Worm (Caenorhabditis elegans) whole organism, L3 larva: ENCODE results near the gene B0024.4.
A peak's percentile ranks its signal among the peaks of the same experiment; 100 is the strongest.

Experiments
- ZK546.5 ChIP-seq: sonication (generic microtip); optimal IDR thresholded peaks from 2 replicates; lab custom pipeline; 2017; ENCODE audit warnings: missing biosample characterization, missing genetic modification characterization
- aly-2 ChIP-seq: fragments of 150-350 bp; optimal IDR thresholded peaks from 2 replicates; lab custom pipeline; 2014; ENCODE audit warnings: missing biosample characterization, missing genetic modification characterization
- ama-1 ChIP-seq: fragments of 150-350 bp; optimal IDR thresholded peaks from 2 replicates; lab custom pipeline; 2018
- ceh-82 ChIP-seq: fragments of 150-350 bp; optimal IDR thresholded peaks from 2 replicates; lab custom pipeline; 2014; ENCODE audit warnings: missing biosample characterization, missing genetic modification characterization
- ceh-9 ChIP-seq: sonication (generic microtip); optimal IDR thresholded peaks from 2 replicates; lab custom pipeline; 2018; ENCODE audit warnings: missing biosample characterization, missing genetic modification characterization
- daf-12 ChIP-seq: fragments of 150-350 bp; optimal IDR thresholded peaks from 2 replicates; lab custom pipeline; 2014; ENCODE audit warnings: missing biosample characterization, missing genetic modification reagents, missing genetic modification characterization
- egl-27 ChIP-seq: sonication (generic microtip); optimal IDR thresholded peaks from 4 replicates; lab custom pipeline; 2017; ENCODE audit warnings: missing biosample characterization, missing genetic modification reagents, missing genetic modification characterization
- egl-5 ChIP-seq: fragments of 150-350 bp; optimal IDR thresholded peaks from 2 replicates; lab custom pipeline; 2017; ENCODE audit warnings: missing biosample characterization, missing genetic modification reagents, missing genetic modification characterization, inconsistent platforms
- elt-1 ChIP-seq: fragments of 150-350 bp; optimal IDR thresholded peaks from 2 replicates; lab custom pipeline; 2014; ENCODE audit warnings: missing biosample characterization, missing genetic modification characterization
- elt-2 ChIP-seq: sonication (generic microtip); optimal IDR thresholded peaks from 2 replicates; lab custom pipeline; 2016; ENCODE audit warnings: missing genetic modification reagents, mild to moderate bottlenecking, missing genetic modification characterization, missing compliant biosample characterization
- eor-1 ChIP-seq, 2 experiments: fragments of 150-350 bp; optimal IDR thresholded peaks; 2 replicates each; lab custom pipeline; 2014 to 2018; ENCODE audit warnings: missing biosample characterization in 2 of 2, missing genetic modification characterization in 2 of 2
- fos-1 ChIP-seq: fragments of 150-350 bp; optimal IDR thresholded peaks from 2 replicates; lab custom pipeline; 2014; ENCODE audit warnings: missing biosample characterization, missing genetic modification characterization
- hmg-11 ChIP-seq: sonication (generic microtip); optimal IDR thresholded peaks from 2 replicates; lab custom pipeline; 2016; ENCODE audit warnings: missing genetic modification characterization, missing compliant biosample characterization
- jun-1 ChIP-seq: fragments of 150-350 bp; optimal IDR thresholded peaks from 2 replicates; lab custom pipeline; 2014; ENCODE audit warnings: missing biosample characterization, missing genetic modification reagents, missing genetic modification characterization
- lin-15B ChIP-seq: fragments of 150-350 bp; optimal IDR thresholded peaks from 2 replicates; lab custom pipeline; 2014; ENCODE audit warnings: missing biosample characterization, missing genetic modification characterization
- lin-39 ChIP-seq: fragments of 150-350 bp; optimal IDR thresholded peaks from 2 replicates; lab custom pipeline; 2018; ENCODE audit warnings: missing biosample characterization, missing genetic modification reagents, missing genetic modification characterization
- mdl-1 ChIP-seq: fragments of 150-350 bp; optimal IDR thresholded peaks from 2 replicates; lab custom pipeline; 2014; ENCODE audit warnings: missing biosample characterization, missing genetic modification characterization
- nfya-1 ChIP-seq: sonication (generic microtip); optimal IDR thresholded peaks from 2 replicates; lab custom pipeline; 2017; ENCODE audit warnings: missing genetic modification characterization, mild to moderate bottlenecking, missing compliant biosample characterization, antibody characterized with exemption, moderate library complexity; ENCODE audit not compliant: insufficient read depth
- nhr-12 ChIP-seq: fragments of 150-350 bp; optimal IDR thresholded peaks from 2 replicates; lab custom pipeline; 2014; ENCODE audit warnings: missing biosample characterization, missing genetic modification characterization
- nhr-237 ChIP-seq: fragments of 150-350 bp; optimal IDR thresholded peaks from 2 replicates; lab custom pipeline; 2014; ENCODE audit warnings: missing biosample characterization, missing genetic modification characterization
- nhr-25 ChIP-seq: sonication (generic microtip); optimal IDR thresholded peaks from 2 replicates; lab custom pipeline; 2017; ENCODE audit warnings: missing biosample characterization, missing genetic modification characterization
- nhr-28 ChIP-seq: fragments of 150-350 bp; optimal IDR thresholded peaks from 2 replicates; lab custom pipeline; 2014; ENCODE audit warnings: missing biosample characterization, missing genetic modification characterization
- nhr-43 ChIP-seq: sonication (generic microtip); optimal IDR thresholded peaks from 2 replicates; lab custom pipeline; 2016; ENCODE audit warnings: mild to moderate bottlenecking, missing genetic modification characterization, missing compliant biosample characterization; ENCODE audit not compliant: poor library complexity, severe bottlenecking
- nhr-67 ChIP-seq: fragments of 150-350 bp; optimal IDR thresholded peaks from 2 replicates; lab custom pipeline; 2014; ENCODE audit warnings: missing biosample characterization, missing genetic modification characterization
- nhr-77 ChIP-seq: fragments of 150-350 bp; optimal IDR thresholded peaks from 2 replicates; lab custom pipeline; 2014; ENCODE audit warnings: missing biosample characterization, missing genetic modification characterization
- pha-4 ChIP-seq: fragments of 150-350 bp; optimal IDR thresholded peaks from 2 replicates; lab custom pipeline; 2014; ENCODE audit warnings: missing biosample characterization, missing genetic modification reagents, missing genetic modification characterization
- pqm-1 ChIP-seq: fragments of 150-350 bp; optimal IDR thresholded peaks from 2 replicates; lab custom pipeline; 2017; ENCODE audit warnings: missing biosample characterization, missing genetic modification characterization, inconsistent platforms
- sea-2 ChIP-seq: fragments of 150-350 bp; sonication (generic microtip); optimal IDR thresholded peaks from 4 replicates; lab custom pipeline; 2014; ENCODE audit warnings: missing biosample characterization, missing genetic modification reagents, missing genetic modification characterization
- skn-1 ChIP-seq: fragments of 150-350 bp; optimal IDR thresholded peaks from 2 replicates; lab custom pipeline; 2014; ENCODE audit warnings: missing biosample characterization, missing genetic modification characterization
- snpc-4 ChIP-seq: fragments of 150-350 bp; optimal IDR thresholded peaks from 2 replicates; lab custom pipeline; 2014; ENCODE audit warnings: missing biosample characterization, missing genetic modification characterization
- unc-39 ChIP-seq: sonication (generic microtip); optimal IDR thresholded peaks from 4 replicates; lab custom pipeline; 2017; ENCODE audit warnings: missing biosample characterization, missing genetic modification characterization
- unc-62 ChIP-seq: fragments of 150-350 bp; sonication (generic microtip); optimal IDR thresholded peaks from 4 replicates; lab custom pipeline; 2014; ENCODE audit warnings: missing biosample characterization, missing genetic modification reagents, missing genetic modification characterization
- zag-1 ChIP-seq: fragments of 150-350 bp; optimal IDR thresholded peaks from 2 replicates; lab custom pipeline; 2014; ENCODE audit warnings: missing biosample characterization, missing genetic modification characterization

Gene B0024.4

ce11 chrV:10281374-10281773 lies 15.8 kb upstream of the B0024.4 start, which contains the start of gene lys-2:
TSS of gene lys-2 (minus strand) at chrV:10281474.
- TF ChIP-seq nhr-12 (tag; lab: Kevin White, UChicago) (no peak), daf-12 (tag; lab: Kevin White, UChicago) (no peak), elt-1 (tag; lab: Kevin White, UChicago) (no peak), skn-1 (peak; percentile 8), sea-2 (no peak), elt-2 (tag; lab: Kevin White, UChicago) (peak; percentile 84), pqm-1 (peak; percentile 95), jun-1 (tag; lab: Kevin White, UChicago) (peak; percentile 24), nhr-237 (tag; lab: Kevin White, UChicago) (no peak), nhr-67 (no peak), ceh-9 (tag; lab: Kevin White, UChicago) (no peak), pha-4 (tag; lab: Kevin White, UChicago) (peak; percentile 20)

- peak; percentile 19 for TF ChIP-seq pqm-1
- TF ChIP-seq mdl-1 (tag; lab: Kevin White, UChicago) = no peak
Measured at ce11 chrV:10283444-10283843, 13.8 kb upstream of the B0024.4 start, which contains the start of gene lys-3. TSS of gene lys-3 (minus strand) at chrV:10283544.

- TF ChIP-seq ZK546.5 (tag; lab: Kevin White, UChicago) = no peak
- no peak for TF ChIP-seq unc-39
- TF ChIP-seq lin-39 = no peak
- TF ChIP-seq nfya-1 = no peak
- no peak for TF ChIP-seq pqm-1
- TF ChIP-seq eor-1 (tag; optimal IDR thresholded peaks at IDR 0.05; lab: Kevin White, UChicago) = no peak
- no peak for TF ChIP-seq nhr-25 (tag; lab: Kevin White, UChicago)
- TF ChIP-seq nhr-43 (tag; lab: Kevin White, UChicago) = no peak
- no peak for TF ChIP-seq fos-1
- TF ChIP-seq nhr-12 (tag; lab: Kevin White, UChicago) = no peak
- no peak for TF ChIP-seq egl-5 (tag; lab: Kevin White, UChicago)
- no peak for TF ChIP-seq lin-15B (tag; lab: Kevin White, UChicago)
- TF ChIP-seq egl-27 = no peak
- no peak for TF ChIP-seq elt-2 (tag; lab: Kevin White, UChicago)
- no peak for TF ChIP-seq mdl-1 (tag; lab: Kevin White, UChicago)
- TF ChIP-seq sea-2 = no peak
- TF ChIP-seq elt-1 (tag; lab: Kevin White, UChicago) = no peak
- TF ChIP-seq hmg-11 (tag; lab: Kevin White, UChicago) = no peak
- TF ChIP-seq, all 47 proteins: peak for 0
Measured at ce11 chrV:10285853-10286252, 11.3 kb upstream of the B0024.4 start.

- TF ChIP-seq fos-1 = no peak
- no peak for TF ChIP-seq ama-1 (lab: Kevin White, UChicago)
- no peak for TF ChIP-seq ceh-9 (tag; lab: Kevin White, UChicago)
- no peak for TF ChIP-seq egl-27
- no peak for TF ChIP-seq nhr-25 (tag; lab: Kevin White, UChicago)
- TF ChIP-seq nhr-12 (tag; lab: Kevin White, UChicago) = no peak
- no peak for TF ChIP-seq elt-2 (tag; lab: Kevin White, UChicago)
- no peak for TF ChIP-seq mdl-1 (tag; lab: Kevin White, UChicago)
- no peak for TF ChIP-seq zag-1 (tag; lab: Kevin White, UChicago)
- TF ChIP-seq sea-2 = no peak
- no peak for TF ChIP-seq nhr-67
- TF ChIP-seq nhr-77 (tag; lab: Kevin White, UChicago) = no peak
- TF ChIP-seq nhr-43 (tag; lab: Kevin White, UChicago) = no peak
- TF ChIP-seq nhr-28 = no peak
- TF ChIP-seq jun-1 (tag; lab: Kevin White, UChicago) = no peak
- TF ChIP-seq pqm-1 = no peak
- no peak for TF ChIP-seq aly-2 (tag; lab: Kevin White, UChicago)
- no peak for TF ChIP-seq hmg-11 (tag; lab: Kevin White, UChicago)
- no peak for TF ChIP-seq ceh-82
- TF ChIP-seq unc-62 (GFP tag; lab: Kevin White, UChicago) = no peak
Measured at ce11 chrV:10287260-10287659, 9.9 kb upstream of the B0024.4 start, which contains the start of gene B0024.3. TSS of gene B0024.3 (plus strand) at chrV:10287560.

ce11 chrV:10289743-10290142 lies 7.5 kb upstream of the B0024.4 start, which contains the start of gene B0024.15:
TSS of gene B0024.15 (plus strand) at chrV:10290043.
- TF ChIP-seq zag-1 (tag; lab: Kevin White, UChicago) (no peak), lin-39 (no peak), unc-39 (no peak), snpc-4 (tag; lab: Kevin White, UChicago) (no peak)
